Fruit fly (Drosophila melanogaster) whole organism, wandering third instar larva: ENCODE results near the gene CG3655.

Experiments
- Dif ChIP-seq: fragments of 200-275, 200-300 bp; sonication (Bioruptor generic); optimal IDR thresholded peaks from 2 replicates; lab custom pipeline; 2018; ENCODE audit warnings: missing biosample characterization, missing genetic modification characterization; ENCODE audit not compliant: partially characterized antibody
- rgr ChIP-seq: fragments of 200-800 bp; sonication (Bioruptor generic); optimal IDR thresholded peaks from 3 replicates; lab custom pipeline; 2016; ENCODE audit warnings: missing biosample characterization, mild to moderate bottlenecking, missing genetic modification characterization

DNA sequence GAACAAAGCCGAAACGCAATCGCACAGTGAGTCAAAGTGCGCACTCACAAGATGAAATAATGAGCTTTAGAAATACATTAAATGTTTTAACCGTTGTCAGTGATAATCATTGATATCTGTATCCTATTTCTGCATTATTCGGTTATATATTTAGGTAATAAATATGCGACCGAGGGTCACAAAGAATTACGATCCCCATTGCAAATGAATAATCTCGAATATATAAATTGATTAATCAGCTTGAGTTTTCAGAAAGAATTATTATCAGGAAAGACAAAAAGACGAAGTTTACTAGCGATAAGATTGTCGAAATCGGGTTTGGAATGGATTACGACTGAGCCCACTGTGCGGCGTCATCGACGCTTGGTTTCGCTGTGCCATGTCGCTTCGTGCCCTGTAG lies 36.3 kb upstream of the CG3655 start:
- TF ChIP-seq rgr: peak; percentile 38
- no peak for TF ChIP-seq Dif (GFP tag; lab: Kevin White, UChicago)
